Worm (Caenorhabditis elegans): Measurements from ENCODE around the gene T26C11.9.

ce11 chrX:1816106-1816505 lies 37.5 kb downstream of the T26C11.9 start, which contains the start of gene C14E2.7:
- TF ChIP-seq ama-1 (optimal IDR thresholded peaks at IDR 0.05) (no peak), nhr-12 (tag; optimal IDR thresholded peaks at IDR 0.05) (no peak), ceh-82 (tag; optimal IDR thresholded peaks at IDR 0.05) (no peak), nhr-77 (tag; optimal IDR thresholded peaks at IDR 0.05) (no peak), tlp-1 (tag; optimal IDR thresholded peaks at IDR 0.05) (no peak), aly-2 (tag; optimal IDR thresholded peaks at IDR 0.05) (no peak), dpl-1 (GFP tag; optimal IDR thresholded peaks at IDR 0.05) (no peak), ztf-4 (tag; optimal IDR thresholded peaks at IDR 0.05) (no peak), rnt-1 (tag; optimal IDR thresholded peaks at IDR 0.05) (no peak), fkh-10 (GFP tag; optimal IDR thresholded peaks at IDR 0.05) (no peak), nhr-47 (tag; optimal IDR thresholded peaks at IDR 0.05) (no peak), lin-35 (GFP tag; optimal IDR thresholded peaks at IDR 0.05) (no peak), lin-13 (GFP tag; optimal IDR thresholded peaks at IDR 0.05) (no peak)
